Fruit fly (Drosophila melanogaster) whole organism, wandering third instar larva: ENCODE data around the gene BckdhA.

Experiments used
- Abd-B ChIP-seq: fragments of >200 bp; optimal IDR thresholded peaks from 2 replicates; lab custom pipeline; 2017; ENCODE audit warnings: missing biosample characterization, missing genetic modification characterization
- CG32264 ChIP-seq: fragments of 200-800 bp; sonication (Bioruptor generic); optimal IDR thresholded peaks from 2 replicates; lab custom pipeline; 2016; ENCODE audit warnings: missing biosample characterization, missing genetic modification characterization
- CG9705 ChIP-seq: fragments of 200-800 bp; sonication (Bioruptor generic); optimal IDR thresholded peaks from 2 replicates; lab custom pipeline; 2018; ENCODE audit warnings: missing biosample characterization, mild to moderate bottlenecking, missing genetic modification characterization
- CrebA ChIP-seq: fragments of 200-800 bp; sonication (Bioruptor generic); optimal IDR thresholded peaks from 2 replicates; lab custom pipeline; 2016; ENCODE audit warnings: missing biosample characterization, mild to moderate bottlenecking, missing genetic modification characterization, borderline replicate concordance
- Dif ChIP-seq: fragments of 200-275, 200-300 bp; sonication (Bioruptor generic); optimal IDR thresholded peaks from 2 replicates; lab custom pipeline; 2018; ENCODE audit warnings: missing biosample characterization, missing genetic modification characterization; ENCODE audit not compliant: partially characterized antibody
- HLH106 ChIP-seq: fragments of 200-800 bp; optimal IDR thresholded peaks from 3 replicates; lab custom pipeline; 2019; ENCODE audit warnings: missing biosample characterization, mild to moderate bottlenecking, missing genetic modification characterization, moderate library complexity
- Hnf4 ChIP-seq: fragments of 200-800 bp; sonication (Bioruptor generic); optimal IDR thresholded peaks from 2 replicates; lab custom pipeline; 2016; ENCODE audit warnings: missing biosample characterization, mild to moderate bottlenecking, missing genetic modification characterization
- Hr78 ChIP-seq: fragments of >200 bp; optimal IDR thresholded peaks from 2 replicates; lab custom pipeline; 2017; ENCODE audit warnings: missing biosample characterization, missing genetic modification characterization
- Hr83 ChIP-seq: fragments of 200-300 bp; sonication (Bioruptor generic); optimal IDR thresholded peaks from 2 replicates; lab custom pipeline; 2016; ENCODE audit warnings: missing biosample characterization, mild to moderate bottlenecking, missing genetic modification characterization, moderate library complexity; ENCODE audit not compliant: poor library complexity, severe bottlenecking
- Jra ChIP-seq: sonication (Bioruptor generic); optimal IDR thresholded peaks from 2 replicates; lab custom pipeline; 2016; ENCODE audit warnings: missing biosample characterization, missing genetic modification characterization
- Mio ChIP-seq: sonication (Bioruptor generic); optimal IDR thresholded peaks from 2 replicates; lab custom pipeline; 2016; ENCODE audit warnings: missing biosample characterization, missing genetic modification characterization
- Myc ChIP-seq: fragments of >200 bp; optimal IDR thresholded peaks from 2 replicates; lab custom pipeline; 2017
- N ChIP-seq: fragments of >200 bp; optimal IDR thresholded peaks from 2 replicates; lab custom pipeline; 2018; ENCODE audit warnings: missing biosample characterization, missing external identifiers, missing genetic modification characterization
- OdsH ChIP-seq: fragments of 200-800 bp; sonication (Bioruptor generic); optimal IDR thresholded peaks from 2 replicates; lab custom pipeline; 2016; ENCODE audit warnings: missing biosample characterization, mild to moderate bottlenecking, missing genetic modification characterization
- Rel ChIP-seq, 2 experiments: fragments of 200-800 bp; sonication (Bioruptor generic) in 1 of 2; optimal IDR thresholded peaks; 2 replicates in 1 of 2; 3 replicates in 1 of 2; lab custom pipeline; 2016 to 2019; ENCODE audit warnings: mild to moderate bottlenecking in 2 of 2, missing biosample characterization in 2 of 2, missing genetic modification characterization in 2 of 2, moderate library complexity in 1 of 2
- Sp1 ChIP-seq: fragments of 200-800 bp; sonication (Bioruptor generic); optimal IDR thresholded peaks from 3 replicates; lab custom pipeline; 2019; ENCODE audit warnings: missing biosample characterization, mild to moderate bottlenecking, missing genetic modification characterization, moderate library complexity
- Vsx2 ChIP-seq: fragments of 200-300, 225-300 bp; sonication (Bioruptor generic); optimal IDR thresholded peaks from 2 replicates; lab custom pipeline; 2018; ENCODE audit warnings: missing biosample characterization, missing genetic modification characterization; ENCODE audit not compliant: partially characterized antibody
- br ChIP-seq: fragments of 200-800 bp; sonication (Bioruptor generic); optimal IDR thresholded peaks from 2 replicates; lab custom pipeline; 2016; ENCODE audit warnings: missing biosample characterization, missing genetic modification characterization
- dl ChIP-seq, 2 experiments: fragments of 175-275, 200-275 bp in 1 of 2; fragments of 200-275 bp in 1 of 2; sonication (Bioruptor generic); optimal IDR thresholded peaks; lab custom pipeline; 2018; ENCODE audit warnings: mild to moderate bottlenecking in 2 of 2, missing biosample characterization in 2 of 2, missing genetic modification characterization in 2 of 2, moderate library complexity in 2 of 2; ENCODE audit not compliant: partially characterized antibody in 2 of 2, insufficient read depth in 1 of 2
- dmrt93B ChIP-seq: fragments of 200-800 bp; sonication (Bioruptor generic); optimal IDR thresholded peaks from 2 replicates; lab custom pipeline; 2018; ENCODE audit warnings: missing biosample characterization, mild to moderate bottlenecking, missing genetic modification characterization
- dsf ChIP-seq: sonication (Bioruptor generic); optimal IDR thresholded peaks from 2 replicates; lab custom pipeline; 2016; ENCODE audit warnings: missing biosample characterization, missing genetic modification characterization, borderline replicate concordance
- ey ChIP-seq: fragments of 200-800 bp; sonication (Bioruptor generic); optimal IDR thresholded peaks from 2 replicates; lab custom pipeline; 2016; ENCODE audit warnings: missing biosample characterization, missing genetic modification characterization
- foxo ChIP-seq, 2 experiments: fragments of 200-800 bp; sonication (Bioruptor generic); optimal IDR thresholded peaks; 2 replicates in 1 of 2; 3 replicates in 1 of 2; lab custom pipeline; 2016 to 2017; ENCODE audit warnings: missing biosample characterization in 2 of 2, missing genetic modification characterization in 2 of 2
- fru ChIP-seq: fragments of 200-800 bp; sonication (Bioruptor generic); optimal IDR thresholded peaks from 3 replicates; lab custom pipeline; 2016; ENCODE audit warnings: missing biosample characterization, mild to moderate bottlenecking, missing genetic modification characterization
- h ChIP-seq: fragments of 200-800 bp; sonication (Bioruptor generic); optimal IDR thresholded peaks from 3 replicates; lab custom pipeline; 2016; ENCODE audit warnings: missing biosample characterization, mild to moderate bottlenecking, missing genetic modification characterization
- jim ChIP-seq: fragments of 175-275, 200-325 bp; sonication (Bioruptor generic); optimal IDR thresholded peaks from 2 replicates; lab custom pipeline; 2016; ENCODE audit warnings: missing biosample characterization, mild to moderate bottlenecking, missing genetic modification characterization
- lola ChIP-seq: fragments of >200 bp; optimal IDR thresholded peaks from 2 replicates; lab custom pipeline; 2017; ENCODE audit warnings: missing biosample characterization, missing genetic modification characterization
- psq ChIP-seq: fragments of 200-800 bp; sonication (Bioruptor generic); optimal IDR thresholded peaks from 3 replicates; lab custom pipeline; 2017; ENCODE audit warnings: missing biosample characterization, mild to moderate bottlenecking, missing genetic modification characterization, moderate library complexity
- rgr ChIP-seq: fragments of 200-800 bp; sonication (Bioruptor generic); optimal IDR thresholded peaks from 3 replicates; lab custom pipeline; 2016; ENCODE audit warnings: missing biosample characterization, mild to moderate bottlenecking, missing genetic modification characterization
- sage ChIP-seq: fragments of 200-800 bp; sonication (Bioruptor generic); optimal IDR thresholded peaks from 2 replicates; lab custom pipeline; 2016; ENCODE audit warnings: missing biosample characterization, mild to moderate bottlenecking, missing genetic modification characterization
- sv ChIP-seq: fragments of 200-800 bp; sonication (Bioruptor generic); optimal IDR thresholded peaks from 3 replicates; lab custom pipeline; 2016; ENCODE audit warnings: missing biosample characterization, missing genetic modification characterization
- tai ChIP-seq: sonication (Bioruptor generic); optimal IDR thresholded peaks from 2 replicates; lab custom pipeline; 2016; ENCODE audit warnings: missing biosample characterization, missing genetic modification characterization
- usp ChIP-seq: fragments of >200 bp; optimal IDR thresholded peaks from 2 replicates; lab custom pipeline; 2017; ENCODE audit warnings: missing biosample characterization, missing genetic modification characterization
- woc ChIP-seq: sonication (Bioruptor generic); optimal IDR thresholded peaks from 2 replicates; lab custom pipeline; 2016; ENCODE audit warnings: missing biosample characterization, mild to moderate bottlenecking, missing genetic modification characterization

Gene BckdhA

dm6 chr3R:9594839-9595238 lies 39.3 kb downstream of the BckdhA start:
- no peak for TF ChIP-seq Dif (GFP tag; lab: Kevin White, UChicago)
- no peak for TF ChIP-seq Rel (GFP tag; optimal IDR thresholded peaks at IDR 0.05; lab: Kevin White, UChicago)
- no peak for TF ChIP-seq Rel (tag; optimal IDR thresholded peaks at IDR 0.05; lab: Kevin White, UChicago)
- TF ChIP-seq CG32264 (GFP tag; lab: Kevin White, UChicago): no peak
- no peak for TF ChIP-seq jim (GFP tag; lab: Kevin White, UChicago)

dm6 chr3R:9595681-9596357 lies 40.2 kb downstream of the BckdhA start:
- no peak for TF ChIP-seq dmrt93B (GFP tag; lab: Kevin White, UChicago)
- no peak for TF ChIP-seq Myc (lab: Kevin White, UChicago)
- no peak for TF ChIP-seq CG32264 (GFP tag; lab: Kevin White, UChicago)
- TF ChIP-seq rgr: no peak

DNA sequence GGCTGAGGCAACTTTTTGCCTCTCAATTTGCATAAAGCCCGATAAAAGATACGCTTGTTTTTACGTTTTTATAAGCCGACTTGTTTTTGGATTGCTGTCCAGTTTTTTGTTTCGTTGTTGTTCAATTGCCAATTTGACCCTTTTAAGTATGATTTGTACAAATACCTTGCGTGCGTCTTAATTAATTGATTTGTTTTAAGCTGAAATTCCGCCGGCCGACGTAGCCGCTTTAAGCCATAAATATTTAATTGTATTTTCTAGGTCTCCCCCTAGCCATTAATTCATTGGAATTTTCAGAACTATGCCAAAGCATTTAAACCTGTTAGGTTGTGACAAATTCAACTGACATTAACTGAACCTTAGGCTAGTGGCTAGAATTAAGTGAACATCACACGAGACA lies 41.0 kb downstream of the BckdhA start:
- TF ChIP-seq dmrt93B (GFP tag; lab: Kevin White, UChicago) (no peak), tai (GFP tag; lab: Kevin White, UChicago) (no peak), Mio (GFP tag; lab: Kevin White, UChicago) (no peak), sage (no peak), usp (GFP tag; lab: Kevin White, UChicago) (no peak), Vsx2 (GFP tag; lab: Kevin White, UChicago) (no peak), Hr83 (GFP tag; lab: Kevin White, UChicago) (no peak), jim (GFP tag; lab: Kevin White, UChicago) (no peak), CG32264 (GFP tag; lab: Kevin White, UChicago) (no peak)

DNA sequence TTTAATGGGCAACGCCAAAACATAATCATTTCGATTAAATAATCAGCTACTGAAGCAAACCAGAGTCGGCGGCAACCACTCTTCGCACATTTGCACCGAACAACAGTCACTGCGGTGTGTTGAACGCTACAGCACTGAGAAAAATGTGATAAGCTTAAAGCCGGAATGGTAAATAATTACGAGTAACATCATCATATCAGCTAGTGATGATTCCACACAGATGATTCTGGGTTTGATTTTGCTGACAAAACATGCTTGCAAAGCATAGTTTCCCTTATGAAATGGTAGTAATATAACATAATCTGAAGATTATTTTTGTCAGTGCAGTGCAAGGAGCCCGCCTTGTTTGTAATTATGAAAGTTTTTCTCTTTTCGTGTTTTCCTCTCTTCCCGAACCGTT lies 42.5 kb downstream of the BckdhA start:
- TF ChIP-seq dsf (no peak), foxo (GFP tag; optimal IDR thresholded peaks at IDR 0.05; lab: Kevin White, UChicago) (peak in 1 of 2 experiments; percentile 70), br (GFP tag; lab: Kevin White, UChicago) (peak; percentile 59), psq (GFP tag; lab: Kevin White, UChicago) (peak; percentile 42), Vsx2 (GFP tag; lab: Kevin White, UChicago) (no peak), tai (GFP tag; lab: Kevin White, UChicago) (no peak), lola (GFP tag; lab: Kevin White, UChicago) (no peak), dmrt93B (GFP tag; lab: Kevin White, UChicago) (peak; percentile 21), Hr78 (GFP tag; lab: Kevin White, UChicago) (no peak), rgr (peak; percentile 50), CG9705 (GFP tag; lab: Kevin White, UChicago) (no peak), ey (peak; percentile 53), h (GFP tag; lab: Kevin White, UChicago) (peak; percentile 65), OdsH (GFP tag; lab: Kevin White, UChicago) (peak; percentile 29), CrebA (GFP tag; lab: Kevin White, UChicago) (no peak), HLH106 (tag; lab: Kevin White, UChicago) (peak; percentile 55), N (GFP tag; lab: Kevin White, UChicago) (no peak), Hnf4 (GFP tag; lab: Kevin White, UChicago) (peak; percentile 24), Hr83 (GFP tag; lab: Kevin White, UChicago) (no peak), Dif (GFP tag; lab: Kevin White, UChicago) (no peak), dl (GFP tag; optimal IDR thresholded peaks at IDR 0.05; lab: Kevin White, UChicago; ENCODE audit: insufficient read depth in 1 of 2, partially characterized antibody in 2 of 2) (no peak), Abd-B (no peak), woc (GFP tag; lab: Kevin White, UChicago) (no peak), sv (GFP tag; lab: Kevin White, UChicago) (no peak), Sp1 (GFP tag; lab: Kevin White, UChicago) (peak; percentile 41), Rel (GFP tag; optimal IDR thresholded peaks at IDR 0.05; lab: Kevin White, UChicago) (no peak), Rel (tag; optimal IDR thresholded peaks at IDR 0.05; lab: Kevin White, UChicago) (no peak), CG32264 (GFP tag; lab: Kevin White, UChicago) (no peak), Myc (lab: Kevin White, UChicago) (no peak), sage (no peak), Jra (GFP tag; lab: Kevin White, UChicago) (no peak), fru (GFP tag; lab: Kevin White, UChicago) (peak; percentile 52)
